Fruit fly (Drosophila melanogaster) Kc167 (cell line): Measurements from ENCODE around the gene mRpS9.

Experiments
- Myc ChIP-seq: fragments of >200 bp; optimal IDR thresholded peaks from 2 replicates; lab custom pipeline; 2017; ENCODE audit warnings: missing external identifiers
- insv ChIP-seq: fragments of >200 bp; optimal IDR thresholded peaks from 3 replicates; lab custom pipeline; 2018; ENCODE audit warnings: missing external identifiers
- psq ChIP-seq: fragments of >200 bp; optimal IDR thresholded peaks from 2 replicates; lab custom pipeline; 2017; ENCODE audit warnings: missing external identifiers

dm6 chr3R:7950147-7950546 lies 47.7 kb upstream of the mRpS9 start:
- TF ChIP-seq Myc, result no peak
- no peak for TF ChIP-seq psq
- no peak for TF ChIP-seq insv (lab: Kevin White, UChicago)
